Worm (Caenorhabditis elegans): ENCODE measurements around the gene C14A6.13.

ce11 chrV:18157707-18158106, 3.4 kb downstream of the C14A6.13 start, which contains the start of gene clec-48:
- no peak for TF ChIP-seq unc-39 (tag; optimal IDR thresholded peaks at IDR 0.05)
- no peak for TF ChIP-seq nhr-237 (tag; optimal IDR thresholded peaks at IDR 0.05)
- no peak for TF ChIP-seq ztf-11 (tag; optimal IDR thresholded peaks at IDR 0.05)
- TF ChIP-seq unc-62 (GFP tag; optimal IDR thresholded peaks at IDR 0.05): no peak
- no peak for TF ChIP-seq nhr-12 (tag; optimal IDR thresholded peaks at IDR 0.05)
- TF ChIP-seq elt-1 (tag; optimal IDR thresholded peaks at IDR 0.05; ENCODE audit: borderline replicate concordance, insufficient read depth): no peak
- no peak for TF ChIP-seq ces-1 (GFP tag; optimal IDR thresholded peaks at IDR 0.05)
- TF ChIP-seq pha-4 (tag; optimal IDR thresholded peaks at IDR 0.05): no peak

All from whole organism, mixed stage, embryonic.